Worm (Caenorhabditis elegans): ENCODE data around the gene Y38C1BA.4.

ce11 chrIV:1843611-1844010 lies 22.0 kb downstream of the Y38C1BA.4 start:
- TF ChIP-seq aly-2 (tag; optimal IDR thresholded peaks at IDR 0.05) (no peak), nhr-12 (tag; optimal IDR thresholded peaks at IDR 0.05) (no peak), ceh-82 (tag; optimal IDR thresholded peaks at IDR 0.05) (no peak), sma-3 (GFP tag; optimal IDR thresholded peaks at IDR 0.05) (no peak), lin-11 (tag; optimal IDR thresholded peaks at IDR 0.05) (no peak), nhr-237 (tag; optimal IDR thresholded peaks at IDR 0.05) (no peak)

Measured in whole organism, L2 larva.